Fruit fly (Drosophila melanogaster) whole organism, embryonic: ENCODE results near the gene moody.

Source experiments
- Antp ChIP-seq: fragments of 200-800 bp; sonication (Bioruptor generic); optimal IDR thresholded peaks from 3 replicates; lab custom pipeline; 2016; ENCODE audit warnings: missing biosample characterization, missing genetic modification characterization
- Bgb ChIP-seq: fragments of 200-800 bp; sonication (Bioruptor generic); IDR thresholded peaks from 2 replicates; pipeline ENCODE4 v1.3.6; 2022; ENCODE audit warnings: missing biosample characterization, missing genetic modification characterization; ENCODE audit not compliant: partially characterized antibody
- CG15514 ChIP-seq: fragments of 200-800 bp; sonication (Bioruptor generic); optimal IDR thresholded peaks from 3 replicates; lab custom pipeline; 2017; ENCODE audit warnings: missing biosample characterization, missing genetic modification characterization, mild to moderate bottlenecking, moderate library complexity, missing genetic modification reagents
- CG31224 ChIP-seq: fragments of 200-800 bp; sonication (Bioruptor generic); IDR thresholded peaks from 2 replicates; pipeline ENCODE4 v1.3.6; 2022; ENCODE audit warnings: missing biosample characterization, missing genetic modification characterization
- CG34376 ChIP-seq: fragments of 200-800 bp; sonication (Bioruptor generic); optimal IDR thresholded peaks from 2 replicates; lab custom pipeline; 2018; ENCODE audit warnings: missing biosample characterization, mild to moderate bottlenecking, missing genetic modification characterization
- CG4360 ChIP-seq: fragments of 200-800 bp; sonication (Bioruptor generic); IDR thresholded peaks from 2 replicates; pipeline ENCODE4 v1.3.6; 2022; ENCODE audit warnings: missing biosample characterization, missing genetic modification characterization
- CG7745 ChIP-seq: fragments of 200-800 bp; sonication (Bioruptor generic); optimal IDR thresholded peaks from 2 replicates; lab custom pipeline; 2018; ENCODE audit warnings: missing biosample characterization, mild to moderate bottlenecking, missing genetic modification characterization, moderate library complexity
- CG9797 ChIP-seq: fragments of 200-800 bp; sonication (Bioruptor generic); optimal IDR thresholded peaks from 3 replicates; lab custom pipeline; 2018; ENCODE audit warnings: missing biosample characterization, mild to moderate bottlenecking, missing genetic modification characterization
- Deaf1 ChIP-seq: fragments of 200-800 bp; optimal IDR thresholded peaks from 3 replicates; lab custom pipeline; 2019; ENCODE audit warnings: missing biosample characterization, mild to moderate bottlenecking, missing genetic modification characterization, moderate library complexity
- Dp ChIP-seq: fragments of 200-800 bp; sonication (Bioruptor generic); optimal IDR thresholded peaks from 2 replicates; lab custom pipeline; 2018; ENCODE audit warnings: missing biosample characterization, mild to moderate bottlenecking, missing genetic modification characterization, moderate library complexity
- Dref ChIP-seq: fragments of 200-800 bp; sonication (Bioruptor generic); IDR thresholded peaks from 2 replicates; pipeline ENCODE4 v1.3.6; 2022; ENCODE audit warnings: missing biosample characterization, missing genetic modification characterization
- E2f2 ChIP-seq: fragments of 200-800 bp; sonication (Bioruptor generic); IDR thresholded peaks from 2 replicates; pipeline ENCODE4 v1.3.6; 2022; ENCODE audit warnings: missing biosample characterization, missing genetic modification characterization
- HLH3B ChIP-seq: fragments of 200-800 bp; sonication (Bioruptor generic); IDR thresholded peaks from 2 replicates; pipeline ENCODE4 v1.3.6; 2022; ENCODE audit warnings: missing biosample characterization, missing genetic modification characterization
- MBD-R2 ChIP-seq: fragments of 200-800 bp; sonication (Bioruptor generic); IDR thresholded peaks from 2 replicates; pipeline ENCODE4 v1.3.6; 2022; ENCODE audit warnings: missing biosample characterization, missing genetic modification characterization
- MESR4 ChIP-seq: fragments of 200-800 bp; sonication (Bioruptor generic); optimal IDR thresholded peaks from 2 replicates; lab custom pipeline; 2018; ENCODE audit warnings: missing biosample characterization, mild to moderate bottlenecking, missing genetic modification characterization, moderate library complexity
- Med ChIP-seq: fragments of 200-800 bp; sonication (Bioruptor generic); peaks from one replicate; lab custom pipeline; 2016; ENCODE audit warnings: missing biosample characterization, missing genetic modification characterization, mild to moderate bottlenecking, inconsistent platforms, moderate library complexity
- Mrtf ChIP-seq: fragments of 200-800 bp; sonication (Bioruptor generic); IDR thresholded peaks from 3 replicates; pipeline ENCODE4 v1.3.6; 2022; ENCODE audit warnings: missing biosample characterization, missing genetic modification characterization
- Nf-YB ChIP-seq: fragments of 200-800 bp; sonication (Bioruptor generic); optimal IDR thresholded peaks from 3 replicates; lab custom pipeline; 2019; ENCODE audit warnings: missing biosample characterization, mild to moderate bottlenecking, missing genetic modification characterization, moderate library complexity
- Nf-YC ChIP-seq: fragments of 200-800 bp; optimal IDR thresholded peaks from 3 replicates; lab custom pipeline; 2019; ENCODE audit warnings: missing biosample characterization, mild to moderate bottlenecking, missing genetic modification characterization, moderate library complexity
- Six4 ChIP-seq: fragments of 200-800 bp; sonication (Bioruptor generic); optimal IDR thresholded peaks from 2 replicates; lab custom pipeline; 2016; ENCODE audit warnings: missing biosample characterization, missing genetic modification characterization
- Sry-β ChIP-seq: fragments of 200-800 bp; sonication (Bioruptor generic); optimal IDR thresholded peaks from 2 replicates; lab custom pipeline; 2018; ENCODE audit warnings: missing biosample characterization, mild to moderate bottlenecking, missing genetic modification characterization, moderate library complexity
- Taf1 ChIP-seq: fragments of 200-800 bp; sonication (Bioruptor generic); IDR thresholded peaks from 2 replicates; pipeline ENCODE4 v1.3.6; 2022; ENCODE audit warnings: missing biosample characterization, missing genetic modification characterization
- amos ChIP-seq: fragments of 200-800 bp; sonication (Bioruptor generic); IDR thresholded peaks from 2 replicates; pipeline ENCODE4 v1.3.6; 2022; ENCODE audit warnings: missing biosample characterization, missing genetic modification characterization; ENCODE audit not compliant: partially characterized antibody
- crol ChIP-seq: fragments of 200-800 bp; sonication (Bioruptor generic); IDR thresholded peaks from 2 replicates; pipeline ENCODE4 v1.3.6; 2022; ENCODE audit warnings: missing biosample characterization, missing genetic modification characterization
- gfzf ChIP-seq: fragments of 200-800 bp; sonication (Bioruptor generic); optimal IDR thresholded peaks from 2 replicates; lab custom pipeline; 2016; ENCODE audit warnings: missing biosample characterization, mild to moderate bottlenecking, missing genetic modification characterization, moderate library complexity
- kay ChIP-seq: fragments of 200-800 bp; sonication (Bioruptor generic); optimal IDR thresholded peaks from 2 replicates; lab custom pipeline; 2016; ENCODE audit warnings: missing biosample characterization, missing genetic modification characterization
- nerfin-2 ChIP-seq: fragments of 200-800 bp; sonication (Bioruptor generic); IDR thresholded peaks from 2 replicates; pipeline ENCODE4 v1.3.6; 2022; ENCODE audit warnings: missing biosample characterization, missing genetic modification characterization; ENCODE audit not compliant: partially characterized antibody
- pzg ChIP-seq: fragments of 200-800 bp; sonication (Bioruptor generic); optimal IDR thresholded peaks from 3 replicates; lab custom pipeline; 2018; ENCODE audit warnings: missing biosample characterization, mild to moderate bottlenecking, missing genetic modification characterization, moderate library complexity
- ro ChIP-seq: fragments of 200-800 bp; sonication (Bioruptor generic); IDR thresholded peaks from 2 replicates; pipeline ENCODE4 v1.3.6; 2022; ENCODE audit warnings: missing biosample characterization, missing genetic modification characterization
- row ChIP-seq: fragments of 200-800 bp; sonication (Bioruptor generic); IDR thresholded peaks from 3 replicates; pipeline ENCODE4 v1.3.6; 2022; ENCODE audit warnings: missing biosample characterization, missing genetic modification characterization
- stwl ChIP-seq: fragments of 200-800 bp; sonication (Bioruptor generic); optimal IDR thresholded peaks from 3 replicates; lab custom pipeline; 2018; ENCODE audit warnings: missing biosample characterization, mild to moderate bottlenecking, missing genetic modification characterization, moderate library complexity
- sug ChIP-seq: fragments of 200-800 bp; optimal IDR thresholded peaks from 2 replicates; lab custom pipeline; 2019; ENCODE audit warnings: missing biosample characterization, mild to moderate bottlenecking, missing genetic modification characterization, moderate library complexity
- tna ChIP-seq: fragments of 200-800 bp; sonication (Bioruptor generic); IDR thresholded peaks from 2 replicates; pipeline ENCODE4 v1.3.6; 2022; ENCODE audit warnings: missing biosample characterization, missing genetic modification characterization; ENCODE audit not compliant: partially characterized antibody
- wek ChIP-seq: fragments of 200-800 bp; sonication (Bioruptor generic); optimal IDR thresholded peaks from 3 replicates; lab custom pipeline; 2018; ENCODE audit warnings: missing biosample characterization, mild to moderate bottlenecking, missing genetic modification characterization, moderate library complexity

Gene moody

DNA sequence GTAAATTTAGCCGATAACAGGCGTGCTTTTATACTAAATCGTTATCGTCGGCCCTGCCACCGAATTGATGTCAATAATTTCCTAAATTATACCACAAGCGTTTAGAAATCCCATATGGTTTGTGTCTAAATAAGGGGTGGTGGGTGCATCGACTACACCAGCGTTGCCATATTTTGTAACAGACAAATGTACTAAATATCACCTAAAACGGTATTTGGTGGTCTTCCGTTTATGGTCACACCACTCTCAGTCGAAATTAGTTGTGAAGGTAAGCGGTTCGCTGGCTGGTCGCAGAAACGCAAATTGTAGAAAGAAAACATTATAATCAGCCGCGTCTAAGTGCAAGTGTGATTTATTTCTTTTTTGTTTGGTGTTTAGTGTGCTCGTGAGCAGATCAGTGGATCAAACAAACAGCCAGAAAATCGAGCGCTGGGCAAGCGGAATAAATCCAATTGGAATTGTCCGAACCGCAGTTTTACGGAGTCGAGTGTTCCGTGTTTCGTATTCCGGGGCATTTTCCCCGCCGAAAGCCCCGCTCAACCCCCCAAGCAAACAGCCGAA is 30.5 kb upstream of the moody start, which contains the start of the genes CG16903 and Unc-76 (continued):
- TF ChIP-seq nerfin-2 (GFP tag; lab: Robert Waterston, UW) (no peak), Antp (peak; percentile 6), CG7745 (tag; lab: Kevin White, UChicago) (no peak), Deaf1 (peak; percentile 56), Taf1 (GFP tag; lab: Robert Waterston, UW) (no peak), CG31224 (GFP tag; lab: Robert Waterston, UW) (no peak)
- TF ChIP-seq, all 482 proteins: peak for 235

DNA sequence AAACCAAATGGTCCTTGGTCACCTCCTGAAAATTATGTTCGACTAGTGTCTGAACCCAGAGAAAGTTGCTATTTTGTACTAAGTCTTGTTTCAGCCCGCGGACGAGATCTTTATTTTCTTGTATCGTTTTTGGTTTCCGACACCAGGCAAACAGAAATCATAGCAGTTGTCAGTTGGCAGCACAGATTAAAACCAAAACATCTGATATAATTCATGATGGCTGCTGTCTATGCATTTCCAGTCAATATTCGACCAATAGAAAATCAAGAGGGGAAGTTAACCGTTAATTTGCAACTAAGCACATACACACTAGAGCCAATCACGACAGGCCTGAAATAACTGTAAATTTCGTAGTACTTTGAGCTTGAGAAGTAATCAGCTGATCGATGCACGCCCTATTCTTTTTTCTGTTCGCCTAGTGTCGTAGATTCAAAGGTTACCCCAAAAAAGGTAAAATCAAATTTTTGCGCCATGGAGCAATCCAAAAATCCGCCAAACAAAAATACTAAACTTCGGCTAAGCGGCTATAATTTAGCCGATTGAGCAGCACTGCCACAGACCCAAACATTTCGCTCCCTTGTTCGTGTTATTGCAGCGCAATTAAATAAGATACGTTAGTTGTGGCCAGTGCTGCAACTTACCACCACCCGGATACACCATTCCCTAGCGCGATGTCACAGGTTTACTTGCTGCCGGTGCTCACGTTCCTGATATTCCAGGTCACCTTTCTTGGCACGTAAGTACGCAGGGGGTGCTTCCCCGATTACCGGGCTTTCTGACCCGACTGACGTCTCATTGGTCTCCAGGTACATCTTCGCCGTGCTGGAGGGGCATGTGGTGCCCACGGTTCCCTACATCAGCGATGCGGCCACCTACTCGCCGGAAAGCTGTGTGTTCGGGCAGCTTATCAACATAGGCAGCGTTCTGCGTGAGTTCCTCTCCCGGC is 26.8 kb upstream of the moody start, which contains the start of gene CG4025:
Gene CG4025 (plus strand): TSS at position 555 of the 946 bp plus-strand sequence.
- peak; percentile 17 for TF ChIP-seq Med (GFP tag; lab: Kevin White, UChicago)
- TF ChIP-seq E2f2 (GFP tag; lab: Robert Waterston, UW) = peak; percentile 83
- no peak for TF ChIP-seq stwl (tag; lab: Kevin White, UChicago)
- TF ChIP-seq crol (GFP tag; lab: Robert Waterston, UW) = 0 out of 2 replicates have a peak, but pooled peaks have one; percentile 19
- peak; percentile 7 for TF ChIP-seq CG15514
- no peak; the same call in 1 of the 2 replicates for TF ChIP-seq CG31224 (GFP tag; lab: Robert Waterston, UW)
- TF ChIP-seq Dref (GFP tag; lab: Robert Waterston, UW) = no peak
- TF ChIP-seq CG9797 (GFP tag; lab: Kevin White, UChicago) = peak; percentile 45
- TF ChIP-seq kay = peak; percentile 49
- TF ChIP-seq Sry-β (GFP tag; lab: Kevin White, UChicago) = peak; percentile 90
- peak; percentile 51 for TF ChIP-seq MESR4 (GFP tag; lab: Kevin White, UChicago)
- peak; percentile 34 for TF ChIP-seq pzg (GFP tag; lab: Kevin White, UChicago)
- peak; percentile 20; the same call in 1 of the 3 replicates for TF ChIP-seq row
- TF ChIP-seq Bgb (GFP tag; lab: Robert Waterston, UW) = no peak
- no peak for TF ChIP-seq Six4
- peak; percentile 87 for TF ChIP-seq Nf-YC
- TF ChIP-seq CG4360 (GFP tag; lab: Robert Waterston, UW) = no peak
- peak; percentile 72 for TF ChIP-seq Nf-YB
- TF ChIP-seq sug (tag; lab: Kevin White, UChicago) = peak; percentile 11
- TF ChIP-seq CG34376 (GFP tag; lab: Kevin White, UChicago) = peak; percentile 15
- peak; percentile 46 for TF ChIP-seq wek (GFP tag; lab: Kevin White, UChicago)
- 0 out of 2 replicates have a peak, but pooled peaks have one; percentile 24 for TF ChIP-seq MBD-R2 (GFP tag; lab: Robert Waterston, UW)
- no peak for TF ChIP-seq ro (GFP tag; lab: Robert Waterston, UW)
- peak; percentile 74 for TF ChIP-seq Dp
- TF ChIP-seq gfzf (GFP tag; lab: Kevin White, UChicago) = peak; percentile 40
- TF ChIP-seq amos (GFP tag; lab: Robert Waterston, UW) = no peak
- TF ChIP-seq HLH3B (GFP tag; lab: Robert Waterston, UW) = no peak
- no peak for TF ChIP-seq Mrtf (GFP tag; lab: Robert Waterston, UW)
- no peak for TF ChIP-seq tna (GFP tag; lab: Robert Waterston, UW)
